Fruit fly (Drosophila melanogaster) Kc167 (cell line): ENCODE data around the gene CG8907.

ENCODE experiments used
- Myc ChIP-seq: fragments of >200 bp; optimal IDR thresholded peaks from 2 replicates; lab custom pipeline; 2017; ENCODE audit warnings: missing external identifiers
- Sin3A ChIP-seq: fragments of >200 bp; optimal IDR thresholded peaks from 2 replicates; lab custom pipeline; 2018; ENCODE audit warnings: missing external identifiers
- h ChIP-seq: fragments of >200 bp; optimal IDR thresholded peaks from 3 replicates; lab custom pipeline; 2018; ENCODE audit warnings: missing external identifiers
- insv ChIP-seq: fragments of >200 bp; optimal IDR thresholded peaks from 3 replicates; lab custom pipeline; 2018; ENCODE audit warnings: missing external identifiers
- psq ChIP-seq: fragments of >200 bp; optimal IDR thresholded peaks from 2 replicates; lab custom pipeline; 2017; ENCODE audit warnings: missing external identifiers
- ttk ChIP-seq: sonication (Bioruptor generic); optimal IDR thresholded peaks from 2 replicates; lab custom pipeline; 2017; ENCODE audit warnings: missing external identifiers

DNA sequence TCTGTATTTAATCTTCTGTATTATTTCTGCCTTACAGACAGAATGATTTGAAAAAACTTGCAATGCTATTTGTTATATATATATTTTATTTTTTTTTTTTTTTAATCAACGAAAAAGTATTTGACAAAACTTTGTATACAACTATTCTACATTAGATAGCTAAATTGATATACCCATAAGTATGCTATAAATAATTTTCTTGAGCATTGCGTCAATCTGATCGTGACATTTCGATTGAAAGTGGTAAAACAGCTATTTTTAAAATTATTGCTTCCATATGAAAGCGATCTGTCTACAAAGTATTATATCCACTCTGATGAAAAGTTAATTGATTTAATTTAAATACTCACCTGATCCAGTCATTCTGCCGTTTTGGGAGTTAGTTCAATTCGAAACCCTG lies 23.8 kb upstream of the CG8907 start:
- no peak for TF ChIP-seq psq
- TF ChIP-seq ttk (lab: Kevin White, UChicago), result no peak
- no peak for TF ChIP-seq Sin3A
- no peak for TF ChIP-seq h (lab: Kevin White, UChicago)
- no peak for TF ChIP-seq insv (lab: Kevin White, UChicago)
- no peak for TF ChIP-seq Myc
